Worm (Caenorhabditis elegans): ENCODE data around the gene pph-4.2.
"Not testable (repeated sequence)": the region's sequence is repeated elsewhere in the genome, so short reads cannot be mapped to it uniquely, and the experiment has no call there.

pph-4.2 gene

DNA sequence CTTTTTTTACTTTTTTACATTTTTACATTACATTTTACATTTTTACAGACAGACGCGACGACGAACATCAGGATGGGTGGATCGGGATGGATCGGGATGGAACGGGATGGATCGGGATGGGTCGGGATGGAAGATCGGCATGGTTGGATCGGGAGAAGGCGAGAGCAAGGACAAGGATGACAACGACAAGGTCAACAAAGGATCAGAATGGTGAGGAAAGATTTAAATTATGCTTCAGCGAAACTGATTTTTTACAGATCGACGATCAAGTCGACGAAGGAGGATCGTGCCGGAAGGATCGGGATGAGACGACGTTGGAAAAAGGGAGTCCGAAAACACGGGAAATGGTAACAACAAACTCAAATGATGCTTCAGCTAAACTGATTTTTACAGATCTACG is 11.1 kb upstream of the pph-4.2 start:
- TF ChIP-seq unc-30 (tag; optimal IDR thresholded peaks at IDR 0.05) (no peak), elt-3 (tag; optimal IDR thresholded peaks at IDR 0.05) (no peak), mdl-1 (tag; optimal IDR thresholded peaks at IDR 0.05) (no peak), lsy-2 (tag; optimal IDR thresholded peaks at IDR 0.05) (no peak), efl-1 (optimal IDR thresholded peaks at IDR 0.05) (no peak), efl-1 (GFP tag; optimal IDR thresholded peaks at IDR 0.05 in 1 of 2) (peak in 1 of 2 experiments; percentile 27)

DNA sequence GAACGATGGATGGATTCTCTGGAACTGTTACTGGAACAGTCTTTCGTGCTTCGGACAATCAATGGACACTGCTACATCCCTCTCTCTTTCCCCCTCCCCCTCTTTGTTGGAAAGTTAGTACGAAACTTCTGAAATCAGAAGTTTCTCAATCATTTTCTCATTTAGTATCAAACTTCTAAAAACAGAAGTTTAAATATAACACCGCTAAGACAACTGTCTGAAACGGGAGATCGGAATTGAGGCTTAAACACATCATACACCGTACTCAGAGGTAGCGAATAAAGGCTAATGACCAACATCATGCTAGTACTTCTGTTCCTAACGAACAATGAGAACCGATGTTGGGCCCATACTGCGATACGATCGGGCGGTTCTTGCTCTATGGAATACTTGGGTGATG is 9.5 kb upstream of the pph-4.2 start, which contains the start of gene Y49E10.30:
TSS of gene Y49E10.30 (plus strand) at position 301 of the 400 bp plus-strand sequence.
- TF ChIP-seq lir-3 (tag; optimal IDR thresholded peaks at IDR 0.05; ENCODE audit: poor library complexity); fos-1 (tag; optimal IDR thresholded peaks at IDR 0.05); alr-1 (tag; optimal IDR thresholded peaks at IDR 0.05; ENCODE audit: borderline replicate concordance): not testable (repeated sequence)

DNA sequence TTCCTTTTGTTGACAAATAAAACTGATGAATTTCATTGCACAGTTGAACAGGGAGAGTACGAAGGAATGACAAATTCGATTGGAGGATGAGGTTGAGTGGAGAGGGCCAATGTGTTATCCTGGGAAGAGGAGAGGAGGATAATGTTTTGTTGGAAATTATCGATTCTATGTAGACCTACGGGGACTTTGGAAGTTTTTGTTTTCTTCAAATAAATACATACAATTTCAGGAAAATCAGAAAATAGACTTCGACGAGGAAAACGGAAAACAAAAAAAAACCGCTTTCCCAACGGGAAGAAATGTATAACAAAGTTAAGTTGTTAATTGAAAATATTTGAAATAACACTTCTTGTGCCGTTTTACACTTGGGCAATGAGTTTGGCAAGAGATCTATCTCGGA is 6.7 kb upstream of the pph-4.2 start, which contains the start of gene Y49E10.4:
TSS of gene Y49E10.4 (minus strand) at position 101 of the 400 bp plus-strand sequence.
- not testable (repeated sequence) for TF ChIP-seq hpl-2 (GFP tag; optimal IDR thresholded peaks at IDR 0.05); nhr-12 (tag; optimal IDR thresholded peaks at IDR 0.05); mdl-1 (tag; optimal IDR thresholded peaks at IDR 0.05)

DNA sequence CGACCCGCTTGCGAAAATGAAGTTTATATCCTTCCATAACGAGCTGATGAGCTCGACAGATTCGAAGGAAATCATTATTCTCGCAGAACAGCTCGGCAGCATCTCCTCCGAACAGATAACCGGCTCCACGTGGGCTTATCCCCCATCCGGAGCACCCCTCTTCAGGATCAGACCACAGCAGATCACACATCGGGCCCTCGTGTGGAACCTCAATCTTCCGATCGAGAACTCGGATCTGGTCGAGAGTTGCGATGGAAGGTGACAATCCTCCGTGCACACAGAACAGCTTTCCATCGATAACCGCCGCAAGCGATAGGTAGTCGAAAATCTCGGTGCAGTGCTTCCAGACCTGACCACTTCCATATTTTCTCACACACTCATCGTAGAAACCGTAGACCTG is 1.4 kb downstream of the pph-4.2 start:
- TF ChIP-seq nhr-85 (tag), result no peak
- TF ChIP-seq dsc-1 (tag; optimal IDR thresholded peaks at IDR 0.05), result no peak
- no peak for TF ChIP-seq pag-3 (tag; optimal IDR thresholded peaks at IDR 0.05; ENCODE audit: borderline replicate concordance, insufficient read depth)
- no peak for TF ChIP-seq lin-39 (tag; optimal IDR thresholded peaks at IDR 0.05)
- TF ChIP-seq nhr-28 (tag; optimal IDR thresholded peaks at IDR 0.05), result no peak
- no peak for TF ChIP-seq aly-2 (tag; optimal IDR thresholded peaks at IDR 0.05)
- TF ChIP-seq hpl-2 (GFP tag; optimal IDR thresholded peaks at IDR 0.05), result no peak
- TF ChIP-seq sox-4 (tag; optimal IDR thresholded peaks at IDR 0.05), result no peak
- no peak for TF ChIP-seq fos-1 (tag; optimal IDR thresholded peaks at IDR 0.05)
- TF ChIP-seq tbx-2 (tag; optimal IDR thresholded peaks at IDR 0.05), result no peak
- no peak for TF ChIP-seq nhr-77 (tag; optimal IDR thresholded peaks at IDR 0.05)
- TF ChIP-seq C16A3.4 (tag; optimal IDR thresholded peaks at IDR 0.05), result no peak
- no peak for TF ChIP-seq ces-1 (GFP tag; optimal IDR thresholded peaks at IDR 0.05)

DNA sequence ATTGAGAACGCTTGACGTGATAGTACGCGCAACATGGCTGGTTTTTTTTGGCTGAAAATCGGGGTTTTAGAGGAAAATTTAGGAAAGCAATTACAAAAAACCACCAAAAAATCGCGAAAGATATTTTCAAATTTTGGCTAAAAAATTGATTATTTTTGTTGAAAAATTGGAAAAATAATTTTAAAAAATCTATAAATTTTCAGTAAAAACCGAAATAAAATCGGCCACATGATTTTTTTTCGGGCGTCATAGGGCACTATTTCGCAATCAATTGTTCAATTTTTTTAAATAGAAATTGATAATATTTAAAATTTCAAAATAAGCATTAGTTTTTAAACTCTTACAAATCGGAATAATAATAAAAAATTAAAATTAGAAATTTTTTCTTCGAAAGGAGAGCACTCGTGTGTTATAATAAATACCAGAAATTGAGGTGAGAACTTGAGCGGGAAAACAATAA is 3.2 kb downstream of the pph-4.2 start, which contains the start of gene glrx-5:
TSS of gene glrx-5 (minus strand) at position 51 of the 460 bp plus-strand sequence.
- TF ChIP-seq isw-1 (GFP tag; IDR thresholded peaks at IDR 0.05) (no peak), nhr-71 (tag; optimal IDR thresholded peaks at IDR 0.05) (no peak), snpc-4 (tag; optimal IDR thresholded peaks at IDR 0.05) (no peak), nhr-19 (GFP tag; conservative IDR thresholded peaks at IDR 0.05) (no peak), mab-9 (GFP tag; IDR thresholded peaks at IDR 0.05) (no peak), nhr-90 (tag; optimal IDR thresholded peaks at IDR 0.05; ENCODE audit: poor library complexity) (no peak), lir-3 (tag; optimal IDR thresholded peaks at IDR 0.05; ENCODE audit: poor library complexity) (no peak)

DNA sequence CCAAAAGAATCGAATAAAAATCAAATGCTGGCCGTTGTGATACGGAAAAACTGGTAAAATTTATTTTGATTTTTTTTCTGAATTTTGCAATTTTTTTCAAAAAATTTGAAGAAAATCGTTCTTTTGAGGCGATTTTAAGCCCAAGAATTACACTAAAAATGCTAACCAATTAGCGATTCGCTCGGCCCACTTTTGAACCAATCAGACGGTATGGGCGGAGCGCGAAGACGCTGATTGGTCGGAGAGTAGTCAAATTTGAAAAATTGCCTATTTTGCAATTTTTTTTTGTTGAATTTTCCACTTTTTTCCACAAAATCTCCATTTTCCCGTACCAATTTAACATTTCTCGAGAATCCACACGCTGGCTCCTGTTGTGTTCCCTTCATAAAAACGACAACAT is 3.7 kb downstream of the pph-4.2 start:
- TF ChIP-seq pax-3 (tag; optimal IDR thresholded peaks at IDR 0.05) (no peak), ceh-90 (tag; optimal IDR thresholded peaks at IDR 0.05) (no peak), mep-1 (tag; optimal IDR thresholded peaks at IDR 0.05) (no peak), nhr-85 (tag) (no peak), C34B4.2 (tag; optimal IDR thresholded peaks at IDR 0.05) (no peak), fos-1 (tag; optimal IDR thresholded peaks at IDR 0.05) (no peak), isw-1 (GFP tag; IDR thresholded peaks at IDR 0.05) (no peak), unc-98 (GFP tag; IDR thresholded peaks at IDR 0.05) (no peak), lin-14 (GFP tag; optimal IDR thresholded peaks at IDR 0.05) (no peak), nhr-20 (tag; optimal IDR thresholded peaks at IDR 0.05) (no peak), ets-5 (GFP tag; IDR thresholded peaks at IDR 0.05) (no peak), tlp-1 (tag; optimal IDR thresholded peaks at IDR 0.05) (no peak), unc-86 (tag; optimal IDR thresholded peaks at IDR 0.05) (no peak)
